Worm (Caenorhabditis elegans): Measurements from ENCODE around the gene C04E6.8.

C04E6.8 gene

DNA sequence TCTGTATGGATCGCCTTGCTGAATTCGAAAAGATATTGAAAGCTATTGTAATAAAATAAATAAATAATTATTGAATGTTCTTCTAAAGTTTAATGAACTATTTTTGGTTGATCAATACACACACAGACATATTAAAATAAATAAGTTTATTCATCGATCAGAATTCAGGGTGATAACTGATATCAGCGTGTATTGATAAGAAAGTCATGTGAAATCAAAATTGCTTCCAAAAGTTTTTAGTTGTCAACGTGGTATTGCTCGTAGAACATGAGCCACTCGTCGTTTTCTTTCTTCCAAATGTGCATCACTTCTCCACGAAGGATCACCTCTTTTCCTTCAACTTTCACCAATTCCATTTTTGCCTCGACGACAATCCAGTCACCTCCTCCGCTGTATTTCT is 1.2 kb downstream of the C04E6.8 start:
- no peak for TF ChIP-seq unc-62 (GFP tag; optimal IDR thresholded peaks at IDR 0.05)

DNA sequence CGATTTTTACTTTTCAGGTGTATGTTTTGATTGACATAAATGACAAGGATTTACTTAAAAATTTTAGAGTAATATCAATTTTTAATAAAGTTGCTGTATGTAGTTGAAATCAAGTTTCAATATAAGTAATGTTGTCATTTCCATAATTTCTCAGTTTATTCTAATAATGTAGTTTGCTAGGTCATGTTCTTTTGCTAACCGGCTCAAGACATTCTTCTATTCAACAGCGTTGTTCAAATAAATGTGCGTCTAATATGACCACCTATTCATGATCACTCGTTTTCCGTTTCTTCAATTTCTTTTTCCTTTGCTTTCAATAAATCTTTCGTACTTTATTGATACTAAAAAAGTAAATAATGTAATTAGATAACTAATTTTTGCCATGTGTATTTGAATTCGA is 3.6 kb downstream of the C04E6.8 start, which contains the start of gene C02G6.3:
Gene C02G6.3 (plus strand): TSS at position 301 of the 400 bp plus-strand sequence.
- TF ChIP-seq unc-62 (GFP tag; optimal IDR thresholded peaks at IDR 0.05): no peak

DNA sequence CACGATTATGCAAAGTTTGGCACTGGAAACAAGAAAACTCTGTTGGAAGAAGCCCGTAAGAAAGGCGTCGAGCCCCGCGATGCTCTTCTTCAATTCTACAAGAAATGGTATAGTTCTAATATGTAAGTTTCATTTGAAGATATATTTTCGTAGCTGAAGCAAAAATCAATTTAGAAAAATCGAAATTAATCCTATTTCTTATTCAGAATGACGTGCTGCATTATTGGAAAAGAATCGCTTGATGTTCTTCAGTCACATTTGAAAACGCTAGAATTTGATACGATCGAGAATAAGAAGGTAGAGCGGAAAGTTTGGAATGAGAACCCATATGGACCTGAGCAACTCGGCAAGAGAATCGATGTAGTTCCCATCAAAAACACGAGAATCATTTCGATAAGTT is 6.7 kb downstream of the C04E6.8 start:
- TF ChIP-seq unc-62 (GFP tag; optimal IDR thresholded peaks at IDR 0.05): no peak

DNA sequence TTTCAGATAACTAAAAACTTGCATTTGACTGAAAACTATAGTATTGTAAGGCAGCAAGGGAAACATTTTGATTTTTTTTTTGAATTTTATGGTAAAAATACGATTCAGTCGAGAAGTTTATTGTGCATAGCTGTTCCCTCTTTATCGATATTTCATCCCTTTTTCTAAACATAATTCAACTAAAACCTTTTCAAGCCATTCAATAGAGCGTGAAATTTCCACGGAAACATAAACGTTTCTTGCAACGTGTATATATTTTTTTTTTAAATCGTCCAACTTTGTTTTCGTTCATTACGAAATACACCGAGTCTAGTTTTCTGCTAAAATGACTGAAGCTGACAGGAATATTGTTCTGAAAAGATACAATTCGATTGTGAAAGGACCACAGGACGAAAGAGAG is 11.9 kb downstream of the C04E6.8 start, which contains the start of gene C02G6.2:
Gene C02G6.2 (plus strand): TSS at position 301 of the 400 bp plus-strand sequence.
- no peak for TF ChIP-seq unc-62 (GFP tag; optimal IDR thresholded peaks at IDR 0.05)

DNA sequence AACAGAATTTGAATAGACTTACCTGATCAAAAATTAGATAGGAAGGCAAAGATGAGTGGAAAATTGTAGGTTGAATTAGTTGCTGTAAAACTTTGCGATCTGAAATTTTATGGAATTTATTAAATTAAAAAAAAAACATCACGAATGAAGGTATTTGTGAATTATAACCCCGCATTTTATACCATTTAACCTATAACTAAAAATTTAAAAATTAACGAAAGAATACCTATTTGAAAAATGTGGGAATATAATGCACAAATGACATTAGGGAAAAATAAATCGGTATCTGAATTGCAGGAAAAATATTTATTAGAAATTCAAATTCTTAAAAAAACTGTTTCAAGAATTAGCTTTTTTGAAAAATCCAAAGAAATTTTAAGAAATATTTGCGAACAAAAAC is 14.4 kb downstream of the C04E6.8 start, which contains the start of gene F26F12.4:
Gene F26F12.4 (minus strand): TSS at position 101 of the 400 bp plus-strand sequence.
- no peak for TF ChIP-seq unc-62 (GFP tag; optimal IDR thresholded peaks at IDR 0.05)

- no peak for TF ChIP-seq unc-62 (GFP tag; optimal IDR thresholded peaks at IDR 0.05)
Observed at ce11 chrV:5865085-5865484, 18.6 kb downstream of the C04E6.8 start, which contains the start of gene F26F12.5. TSS of gene F26F12.5 (minus strand) at chrV:5865185.

DNA sequence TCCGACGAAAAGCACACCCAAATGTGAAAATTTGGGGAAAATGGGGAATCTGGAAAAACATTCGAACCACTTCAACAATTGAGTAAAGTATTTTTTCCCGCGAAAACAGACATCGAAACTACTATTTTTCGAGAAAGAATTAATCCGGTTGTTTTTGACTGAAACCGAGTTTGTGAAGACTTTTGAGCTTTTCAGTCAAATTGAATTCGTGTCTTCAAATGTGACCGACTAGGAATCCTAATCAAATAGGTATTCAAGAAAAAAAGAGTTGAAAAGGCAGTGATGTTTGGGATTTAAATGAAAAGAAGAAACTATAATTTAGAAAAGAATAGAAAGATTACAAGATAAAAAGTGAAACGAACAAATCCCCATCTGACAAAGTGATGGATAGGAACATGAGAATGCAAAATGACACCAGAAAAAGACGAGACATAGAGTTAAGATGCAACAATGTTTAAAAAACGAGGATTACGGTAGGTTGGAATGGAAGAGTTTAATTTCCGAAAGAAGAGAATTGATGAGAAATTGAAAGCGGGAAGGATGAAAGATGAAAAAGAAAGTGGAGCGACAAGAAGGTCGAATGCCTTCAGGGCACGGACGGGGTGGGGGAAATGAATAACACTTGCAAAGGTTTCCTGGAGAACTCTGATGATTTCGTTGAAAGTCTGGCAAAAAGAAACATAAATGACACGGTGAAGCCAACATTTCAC is 21.0 kb downstream of the C04E6.8 start, which contains the start of gene F26F12.8:
Gene F26F12.8 (minus strand): TSS at position 51 of the 710 bp plus-strand sequence.
- no peak for TF ChIP-seq unc-62 (GFP tag; optimal IDR thresholded peaks at IDR 0.05)

- no peak for TF ChIP-seq unc-62 (GFP tag; optimal IDR thresholded peaks at IDR 0.05)
Observed at ce11 chrV:5852084-5852483, 31.6 kb downstream of the C04E6.8 start.

- no peak for TF ChIP-seq unc-62 (GFP tag; optimal IDR thresholded peaks at IDR 0.05)
Observed at ce11 chrV:5851631-5852030, 32.0 kb downstream of the C04E6.8 start.

DNA sequence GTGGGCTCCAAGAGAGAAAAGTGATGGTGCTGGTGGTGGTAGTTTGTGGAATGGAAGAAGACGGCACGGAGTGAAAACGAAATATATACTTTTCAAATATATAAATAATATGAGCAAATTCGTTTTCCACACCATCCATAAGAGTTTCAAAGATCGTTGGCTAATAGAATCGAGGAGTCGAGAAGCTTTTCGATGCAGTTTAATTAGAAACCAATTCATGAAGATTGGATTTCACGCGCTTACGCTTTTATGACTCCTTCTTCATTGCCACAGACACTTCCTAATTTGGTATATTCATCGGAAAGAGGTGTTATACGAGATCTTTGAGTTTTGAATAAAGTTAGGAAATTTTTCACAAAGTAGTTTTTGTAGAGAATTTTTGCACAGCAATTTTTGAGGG is 33.0 kb downstream of the C04E6.8 start:
- TF ChIP-seq unc-62 (GFP tag; optimal IDR thresholded peaks at IDR 0.05): no peak

DNA sequence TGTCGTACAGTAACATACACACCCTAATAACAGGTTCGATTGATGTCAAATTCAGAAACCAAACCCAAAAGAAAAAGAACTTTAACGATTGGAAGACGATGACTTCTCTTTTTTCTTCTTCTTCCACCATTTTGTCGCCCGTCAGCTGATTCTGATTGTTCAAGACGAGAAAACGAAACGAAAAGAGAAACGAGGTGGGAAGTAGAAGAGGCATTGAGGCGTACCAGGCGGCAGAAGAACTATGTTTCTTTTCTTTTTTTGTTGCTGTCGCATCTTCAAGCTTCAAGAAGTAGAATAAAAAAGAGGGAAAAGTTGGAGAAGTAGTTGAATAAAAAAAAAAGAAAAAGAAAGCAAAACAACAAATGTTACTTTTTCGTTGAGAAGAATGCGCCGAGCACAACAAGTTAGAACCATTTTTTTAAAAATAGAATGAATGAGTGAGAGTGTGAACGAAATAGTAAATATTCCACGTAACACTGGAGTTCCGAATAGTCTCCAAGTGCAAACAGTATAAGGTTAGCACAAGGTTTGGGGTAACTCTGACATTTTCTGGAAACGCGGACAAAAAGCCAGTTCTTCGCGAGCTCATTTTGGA is 35.5 kb downstream of the C04E6.8 start:
- TF ChIP-seq unc-62 (GFP tag; optimal IDR thresholded peaks at IDR 0.05): no peak

ce11 chrV:5846729-5847128 is 36.9 kb downstream of the C04E6.8 start:
- TF ChIP-seq unc-62 (GFP tag; optimal IDR thresholded peaks at IDR 0.05): no peak

ce11 chrV:5845669-5846189 is 37.9 kb downstream of the C04E6.8 start, which contains the start of gene F26F12.3:
TSS of gene F26F12.3 (minus strand) at chrV:5845719.
- TF ChIP-seq unc-62 (GFP tag; optimal IDR thresholded peaks at IDR 0.05): no peak

DNA sequence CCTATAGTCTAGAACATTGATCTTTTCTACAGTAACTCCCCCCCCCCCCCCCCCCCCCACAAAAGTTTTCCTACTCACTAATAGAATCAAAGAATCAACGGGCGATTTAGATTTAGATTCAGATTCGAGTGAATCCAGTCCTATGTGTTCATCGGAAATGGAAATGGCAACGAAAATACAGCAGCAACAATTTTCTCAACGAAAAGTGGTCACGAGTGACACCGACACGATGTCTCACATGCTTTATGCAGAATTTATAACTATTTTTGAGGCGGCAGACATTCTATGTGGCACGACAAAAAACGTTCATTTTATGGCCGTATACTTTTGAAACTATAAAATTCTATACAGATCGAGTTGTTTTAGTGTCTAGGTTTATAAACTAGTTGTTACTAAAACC is 38.5 kb downstream of the C04E6.8 start:
- no peak for TF ChIP-seq unc-62 (GFP tag; optimal IDR thresholded peaks at IDR 0.05)

DNA sequence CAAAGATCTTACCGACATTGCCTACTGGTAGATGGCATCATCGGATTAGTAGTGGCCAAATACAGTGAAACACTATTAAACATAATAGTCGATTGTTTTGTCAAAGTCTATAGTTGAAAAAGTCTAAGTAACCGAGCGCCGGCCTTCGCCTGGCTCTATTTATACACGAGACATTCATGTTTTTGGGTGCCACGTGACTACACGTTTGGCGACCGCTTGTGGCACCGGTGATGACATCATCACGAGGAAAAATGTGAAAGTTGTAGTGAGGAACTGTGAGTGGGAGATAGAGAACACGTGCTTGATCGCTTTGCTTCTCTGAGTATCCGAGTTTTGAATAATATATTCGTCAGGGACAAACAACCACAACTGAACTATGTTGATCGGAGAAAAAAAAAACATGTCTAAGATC is 39.3 kb downstream of the C04E6.8 start:
- no peak for TF ChIP-seq unc-62 (GFP tag; optimal IDR thresholded peaks at IDR 0.05)

DNA sequence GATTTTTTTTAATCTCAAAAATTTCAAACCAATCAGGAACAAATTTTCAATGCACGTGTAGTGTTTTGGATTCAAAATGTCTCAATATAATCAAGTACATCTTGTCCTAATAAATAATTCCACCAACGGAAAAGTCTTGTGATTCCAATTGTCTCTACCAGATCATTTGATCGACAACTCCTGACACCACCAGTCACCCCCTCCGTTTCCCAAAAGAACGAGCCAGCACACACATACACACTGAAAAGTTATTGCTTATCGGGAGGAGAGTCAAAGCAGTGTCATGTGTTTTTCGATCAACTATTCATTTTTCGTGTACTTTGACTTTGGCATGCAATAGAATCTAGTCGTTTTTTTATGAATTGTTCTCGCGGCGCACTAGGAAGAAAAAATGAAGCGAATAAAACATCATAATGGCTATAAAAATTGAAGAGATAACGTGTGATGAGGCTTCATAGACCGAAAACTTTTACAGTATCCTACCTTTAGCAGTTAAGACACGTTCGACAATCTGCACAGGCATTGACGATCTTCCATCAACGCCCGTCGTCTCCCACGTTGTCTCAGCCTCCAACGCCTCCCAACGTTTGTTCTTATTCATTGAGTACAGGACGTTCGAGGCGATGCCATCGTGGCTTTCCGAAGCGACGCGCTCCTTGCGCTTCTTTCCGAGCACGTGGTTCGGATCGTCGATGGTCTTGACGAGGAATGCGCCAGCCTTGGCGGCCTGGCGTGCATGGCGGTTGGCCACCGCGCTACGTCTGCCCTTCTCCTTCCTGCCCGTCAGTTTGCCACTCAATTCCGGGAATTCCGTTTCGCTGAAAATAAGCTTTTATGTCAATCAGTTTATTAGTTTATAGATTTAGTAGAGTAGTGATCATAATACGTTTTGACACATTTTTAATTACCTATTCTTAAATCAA is 40.0 kb downstream of the C04E6.8 start:
- no peak for TF ChIP-seq unc-62 (GFP tag; optimal IDR thresholded peaks at IDR 0.05)
